Worm (Caenorhabditis elegans) whole organism, midembryonic: ENCODE measurements around the gene F18G5.1.

Experiments used
- T22C8.4 ChIP-seq: fragments of 200-800 bp; sonication (Bioruptor generic); IDR thresholded peaks from 2 replicates; pipeline ENCODE4 v1.3.6; 2022; ENCODE audit warnings: missing genetic modification characterization, missing compliant biosample characterization
- cog-1 ChIP-seq: sonication (generic microtip); optimal IDR thresholded peaks from 2 replicates; lab custom pipeline; 2016; ENCODE audit warnings: missing genetic modification characterization, missing compliant biosample characterization
- flt-1 ChIP-seq: fragments of 200-800 bp; sonication (Bioruptor generic); IDR thresholded peaks from 2 replicates; pipeline ENCODE4 v1.3.6; 2022; ENCODE audit warnings: missing genetic modification characterization, missing compliant biosample characterization
- med-1 ChIP-seq: sonication (generic microtip); optimal IDR thresholded peaks from 2 replicates; lab custom pipeline; 2017; ENCODE audit warnings: missing genetic modification characterization, mild to moderate bottlenecking, missing compliant biosample characterization, antibody characterized with exemption, missing genetic modification reagents; ENCODE audit not compliant: insufficient read depth
- ref-1 ChIP-seq: fragments of 200-800 bp; sonication (Bioruptor generic); conservative IDR thresholded peaks from 2 replicates; pipeline ENCODE4 v1.3.6; 2022; ENCODE audit warnings: missing genetic modification reagents, missing genetic modification characterization, missing compliant biosample characterization
- tab-1 ChIP-seq: fragments of 200-800 bp; sonication (Bioruptor generic); IDR thresholded peaks from 2 replicates; pipeline ENCODE4 v1.3.6; 2022; ENCODE audit warnings: missing genetic modification characterization, missing compliant biosample characterization
- ztf-23 ChIP-seq: fragments of 200-800 bp; sonication (Bioruptor generic); IDR thresholded peaks from 2 replicates; pipeline ENCODE4 v1.3.6; 2022; ENCODE audit warnings: missing genetic modification reagents, missing genetic modification characterization, missing compliant biosample characterization
- ztf-29 ChIP-seq: fragments of 200-800 bp; sonication (Bioruptor generic); IDR thresholded peaks from 2 replicates; pipeline ENCODE4 v1.3.6; 2022; ENCODE audit warnings: missing genetic modification reagents, missing genetic modification characterization, missing compliant biosample characterization

DNA sequence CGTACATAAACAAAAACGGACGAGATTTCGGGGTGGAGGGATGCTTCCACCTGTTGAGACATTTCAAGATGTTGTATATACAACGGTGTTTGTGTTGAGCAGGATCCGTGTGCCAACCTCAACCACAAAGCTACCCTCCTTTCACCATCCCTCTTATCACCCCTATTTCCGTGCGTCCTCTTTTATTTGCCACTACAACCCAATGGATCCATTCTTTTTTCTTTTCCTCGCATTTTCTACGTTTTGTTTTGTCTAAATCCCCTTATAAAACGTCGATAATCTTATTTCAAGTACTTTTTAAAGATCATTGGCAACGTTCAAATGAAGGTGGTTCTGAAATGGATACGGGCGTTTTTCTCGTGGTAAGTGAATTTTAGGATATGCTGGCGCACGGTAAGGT lies 16.4 kb upstream of the F18G5.1 start, which contains the start of gene gpa-12:
- no peak for TF ChIP-seq ref-1
- no peak for TF ChIP-seq med-1 (GFP tag; lab: Kevin White, UChicago)
- no peak for TF ChIP-seq ztf-29 (GFP tag; lab: Robert Waterston, UW)
- TF ChIP-seq cog-1, result no peak
- TF ChIP-seq ztf-23 (GFP tag; lab: Robert Waterston, UW), result no peak
- no peak for TF ChIP-seq T22C8.4 (GFP tag; lab: Robert Waterston, UW)
- no peak for TF ChIP-seq tab-1 (GFP tag; lab: Robert Waterston, UW)
- no peak for TF ChIP-seq flt-1 (GFP tag; lab: Robert Waterston, UW)
